Fruit fly (Drosophila melanogaster) whole organism, pupa: ENCODE measurements around the gene CG42613.

Experiments used
- CG10348 ChIP-seq: fragments of 200-800 bp; sonication (Bioruptor generic); IDR thresholded peaks from 2 replicates; pipeline ENCODE4 v1.3.6; 2022; ENCODE audit warnings: missing biosample characterization, missing genetic modification characterization
- CG12605 ChIP-seq: fragments of 200-800 bp; sonication (Bioruptor generic); IDR thresholded peaks from 2 replicates; pipeline ENCODE4 v1.3.6; 2022; ENCODE audit warnings: missing biosample characterization, missing genetic modification characterization
- CG13204 ChIP-seq: fragments of 200-800 bp; sonication (Bioruptor generic); optimal IDR thresholded peaks from 2 replicates; lab custom pipeline; 2018; ENCODE audit warnings: missing biosample characterization, mild to moderate bottlenecking, missing genetic modification characterization, moderate library complexity
- CG14655 ChIP-seq: fragments of 200-800 bp; sonication (Bioruptor generic); optimal IDR thresholded peaks from 3 replicates; lab custom pipeline; 2017; ENCODE audit warnings: mild to moderate bottlenecking, missing biosample characterization, missing genetic modification reagents, missing genetic modification characterization
- CG15710 ChIP-seq: fragments of 200-800 bp; sonication (Bioruptor generic); optimal IDR thresholded peaks from 2 replicates; lab custom pipeline; 2018; ENCODE audit warnings: missing biosample characterization, mild to moderate bottlenecking, missing genetic modification characterization, moderate library complexity
- CG17806 ChIP-seq: fragments of 200-800 bp; sonication (Bioruptor generic); optimal IDR thresholded peaks from 2 replicates; lab custom pipeline; 2018; ENCODE audit warnings: missing biosample characterization, mild to moderate bottlenecking, missing genetic modification characterization, moderate library complexity
- CG32121 ChIP-seq: fragments of 200-800 bp; sonication (Bioruptor generic); IDR thresholded peaks from 2 replicates; pipeline ENCODE4 v1.3.6; 2022; ENCODE audit warnings: missing biosample characterization, missing genetic modification characterization
- CG34367 ChIP-seq: fragments of 200-800 bp; sonication (Bioruptor generic); optimal IDR thresholded peaks from 2 replicates; lab custom pipeline; 2018; ENCODE audit warnings: missing biosample characterization, mild to moderate bottlenecking, missing genetic modification characterization
- CG4496 ChIP-seq: fragments of 200-800 bp; sonication (Bioruptor generic); IDR thresholded peaks from 3 replicates; pipeline ENCODE4 v1.3.6; 2022; ENCODE audit warnings: missing biosample characterization, missing genetic modification characterization
- CG8159 ChIP-seq: fragments of 200-800 bp; sonication (Bioruptor generic); optimal IDR thresholded peaks from 3 replicates; lab custom pipeline; 2018; ENCODE audit warnings: missing biosample characterization, mild to moderate bottlenecking, missing genetic modification characterization, moderate library complexity
- CG8301 ChIP-seq: fragments of 200-800 bp; sonication (Bioruptor generic); optimal IDR thresholded peaks from 2 replicates; lab custom pipeline; 2018; ENCODE audit warnings: missing biosample characterization, mild to moderate bottlenecking, missing genetic modification characterization
- CG9948 ChIP-seq: fragments of 200-800 bp; sonication (Bioruptor generic); optimal IDR thresholded peaks from 2 replicates; lab custom pipeline; 2018; ENCODE audit warnings: missing biosample characterization, mild to moderate bottlenecking, missing genetic modification characterization, moderate library complexity
- D1 ChIP-seq: fragments of 200-800 bp; sonication (Bioruptor generic); optimal IDR thresholded peaks from 2 replicates; lab custom pipeline; 2018; ENCODE audit warnings: missing biosample characterization, mild to moderate bottlenecking, missing genetic modification characterization, moderate library complexity
- EcR ChIP-seq: fragments of 200-800 bp; sonication (Bioruptor generic); optimal IDR thresholded peaks from 3 replicates; lab custom pipeline; 2019; ENCODE audit warnings: missing biosample characterization, missing genetic modification characterization, mild to moderate bottlenecking, moderate library complexity, missing genetic modification reagents
- Ets98B ChIP-seq: fragments of 200-800 bp; sonication (Bioruptor generic); IDR thresholded peaks from 2 replicates; pipeline ENCODE4 v1.3.6; 2022; ENCODE audit warnings: missing biosample characterization, missing genetic modification characterization
- Pif1A ChIP-seq: fragments of 200-800 bp; sonication (Bioruptor generic); optimal IDR thresholded peaks from 3 replicates; lab custom pipeline; 2016; ENCODE audit warnings: missing biosample characterization, missing genetic modification characterization
- Pif1B ChIP-seq: fragments of 200-800 bp; sonication (Bioruptor generic); optimal IDR thresholded peaks from 3 replicates; lab custom pipeline; 2016; ENCODE audit warnings: missing biosample characterization, missing genetic modification characterization
- Snoo ChIP-seq: fragments of 200-800 bp; sonication (Bioruptor generic); optimal IDR thresholded peaks from 3 replicates; lab custom pipeline; 2017; ENCODE audit warnings: missing biosample characterization, mild to moderate bottlenecking, missing genetic modification characterization, inconsistent platforms
- fd96Ca ChIP-seq: fragments of 200-800 bp; sonication (Bioruptor generic); IDR thresholded peaks from 3 replicates; pipeline ENCODE4 v1.3.6; 2022; ENCODE audit warnings: missing biosample characterization, missing genetic modification characterization
- gl ChIP-seq: fragments of 200-800 bp; sonication (Bioruptor generic); optimal IDR thresholded peaks from 2 replicates; lab custom pipeline; 2018; ENCODE audit warnings: missing biosample characterization, mild to moderate bottlenecking, missing genetic modification characterization
- rn ChIP-seq: fragments of 200-800 bp; sonication (Bioruptor generic); IDR thresholded peaks from 2 replicates; pipeline ENCODE4 v1.3.6; 2022; ENCODE audit warnings: missing biosample characterization, missing genetic modification characterization

CG42613 gene

dm6 chr3R:18988957-18989818 lies 60.2 kb downstream of the CG42613 start:
- peak; percentile 86 for TF ChIP-seq EcR (GFP tag; lab: Kevin White, UChicago)
- TF ChIP-seq CG32121 (GFP tag; lab: Robert Waterston, UW): no peak

DNA sequence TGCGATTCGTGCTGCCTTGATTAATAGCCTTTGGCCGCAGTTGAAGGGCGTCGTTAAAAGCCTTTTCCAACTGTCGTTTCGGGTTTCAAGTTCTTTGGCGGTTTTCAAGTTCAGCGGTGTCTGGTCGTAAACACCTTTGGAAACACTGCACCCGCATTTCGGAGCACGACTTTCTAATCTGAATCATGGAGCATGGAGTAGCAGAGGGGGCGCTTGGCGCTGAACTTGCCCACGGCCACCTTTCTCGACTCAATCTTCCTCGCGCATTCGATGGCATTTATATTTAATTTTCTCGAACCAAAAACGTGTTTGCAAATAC lies 60.8 kb downstream of the CG42613 start:
- TF ChIP-seq D1 (tag; lab: Kevin White, UChicago) (no peak), CG9948 (tag; lab: Kevin White, UChicago) (no peak), CG8301 (tag; lab: Kevin White, UChicago) (no peak), Pif1B (GFP tag; lab: Kevin White, UChicago) (no peak), CG10348 (GFP tag; lab: Robert Waterston, UW) (no peak), CG32121 (GFP tag; lab: Robert Waterston, UW) (no peak), gl (tag; lab: Kevin White, UChicago) (no peak), CG34367 (tag; lab: Kevin White, UChicago) (no peak), CG17806 (tag; lab: Kevin White, UChicago) (no peak), rn (GFP tag; lab: Robert Waterston, UW) (no peak), Pif1A (GFP tag; lab: Kevin White, UChicago) (no peak), CG8159 (tag; lab: Kevin White, UChicago) (no peak), CG15710 (tag; lab: Kevin White, UChicago) (no peak), CG12605 (GFP tag; lab: Robert Waterston, UW) (no peak), CG14655 (no peak), CG13204 (GFP tag; lab: Kevin White, UChicago) (no peak), CG4496 (GFP tag; lab: Robert Waterston, UW) (no peak), fd96Ca (GFP tag; lab: Robert Waterston, UW) (no peak)

dm6 chr3R:18990514-18990913 lies 61.5 kb downstream of the CG42613 start:
- no peak for TF ChIP-seq Ets98B (GFP tag; lab: Robert Waterston, UW)
- TF ChIP-seq gl (tag; lab: Kevin White, UChicago): peak; percentile 16
- no peak for TF ChIP-seq CG4496 (GFP tag; lab: Robert Waterston, UW)
- peak; percentile 61 for TF ChIP-seq CG8301 (tag; lab: Kevin White, UChicago)
- TF ChIP-seq Pif1B (GFP tag; lab: Kevin White, UChicago): peak; percentile 47
- peak; percentile 53 for TF ChIP-seq Snoo
- TF ChIP-seq CG12605 (GFP tag; lab: Robert Waterston, UW): no peak
- TF ChIP-seq CG10348 (GFP tag; lab: Robert Waterston, UW): no peak
- no peak for TF ChIP-seq CG13204 (GFP tag; lab: Kevin White, UChicago)
- TF ChIP-seq EcR (GFP tag; lab: Kevin White, UChicago): no peak
- TF ChIP-seq CG8159 (tag; lab: Kevin White, UChicago): peak; percentile 86
- TF ChIP-seq CG15710 (tag; lab: Kevin White, UChicago): peak; percentile 78
- no peak for TF ChIP-seq CG32121 (GFP tag; lab: Robert Waterston, UW)
- peak; percentile 84 for TF ChIP-seq CG9948 (tag; lab: Kevin White, UChicago)
- TF ChIP-seq CG14655: peak; percentile 79
- peak; percentile 78 for TF ChIP-seq CG17806 (tag; lab: Kevin White, UChicago)
- TF ChIP-seq D1 (tag; lab: Kevin White, UChicago): no peak
- TF ChIP-seq fd96Ca (GFP tag; lab: Robert Waterston, UW): no peak
- no peak for TF ChIP-seq rn (GFP tag; lab: Robert Waterston, UW)
- peak; percentile 56 for TF ChIP-seq Pif1A (GFP tag; lab: Kevin White, UChicago)
- TF ChIP-seq CG34367 (tag; lab: Kevin White, UChicago): peak; percentile 65

dm6 chr3R:18991721-18992120 lies 62.7 kb downstream of the CG42613 start:
- TF ChIP-seq Ets98B (GFP tag; lab: Robert Waterston, UW) (no peak), CG15710 (tag; lab: Kevin White, UChicago) (no peak), CG9948 (tag; lab: Kevin White, UChicago) (no peak), CG14655 (no peak), Snoo (no peak), rn (GFP tag; lab: Robert Waterston, UW) (no peak), fd96Ca (GFP tag; lab: Robert Waterston, UW) (no peak), gl (tag; lab: Kevin White, UChicago) (no peak)
- TF ChIP-seq, all 21 proteins: peak for 0

DNA sequence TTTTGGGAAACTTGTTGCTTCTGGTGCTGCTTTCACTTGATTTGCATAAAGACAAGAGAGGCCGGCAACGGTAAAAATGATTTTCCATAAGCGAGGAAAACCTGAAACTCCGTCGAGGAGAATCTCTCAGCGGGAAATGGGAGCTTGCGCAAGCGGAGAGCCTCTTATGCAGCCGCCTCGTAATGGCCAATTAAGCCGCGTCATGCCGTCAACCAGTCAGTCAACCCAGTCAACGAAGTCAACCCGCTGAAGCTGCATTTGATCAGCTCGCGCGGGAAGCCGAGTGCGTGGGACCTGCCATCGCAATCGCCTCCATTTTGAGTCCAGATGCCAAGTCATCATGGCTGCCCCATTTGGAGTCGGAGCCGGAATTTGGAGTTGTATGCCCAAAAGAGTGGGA lies 64.2 kb downstream of the CG42613 start:
- no peak for TF ChIP-seq CG32121 (GFP tag; lab: Robert Waterston, UW)
- TF ChIP-seq CG17806 (tag; lab: Kevin White, UChicago): no peak
- no peak for TF ChIP-seq EcR (GFP tag; lab: Kevin White, UChicago)
- TF ChIP-seq CG12605 (GFP tag; lab: Robert Waterston, UW): no peak
- no peak for TF ChIP-seq CG34367 (tag; lab: Kevin White, UChicago)
- 0 out of 3 replicates have a peak, but pooled peaks have one; percentile 47 for TF ChIP-seq CG4496 (GFP tag; lab: Robert Waterston, UW)
- TF ChIP-seq CG8159 (tag; lab: Kevin White, UChicago): no peak
